Fruit fly (Drosophila melanogaster): ENCODE results near the gene Crg-1.

- TF ChIP-seq dsx (GFP tag; optimal IDR thresholded peaks at IDR 0.05; ENCODE audit: poor library complexity, severe bottlenecking) (no peak), dac (GFP tag; optimal IDR thresholded peaks at IDR 0.05) (no peak), Eip75B (GFP tag; optimal IDR thresholded peaks at IDR 0.05) (no peak), vri (GFP tag; optimal IDR thresholded peaks at IDR 0.05) (no peak), Blimp-1 (GFP tag; optimal IDR thresholded peaks at IDR 0.05) (no peak), lz (GFP tag; optimal IDR thresholded peaks at IDR 0.05) (no peak), Gug (GFP tag; IDR thresholded peaks at IDR 0.05) (no peak), Ets96B (tag; optimal IDR thresholded peaks at IDR 0.05) (no peak)
Observed at dm6 chrX:3762441-3762840, 30.6 kb upstream of the Crg-1 start.
